Worm (Caenorhabditis elegans) whole organism, late embryonic: ENCODE results near the gene Y46G5A.47.

Experiments used
- T23F11.4 ChIP-seq: fragments of 200-800 bp; sonication (Bioruptor generic); optimal IDR thresholded peaks from 2 replicates; lab custom pipeline; 2018; ENCODE audit warnings: mild to moderate bottlenecking, missing genetic modification characterization, missing compliant biosample characterization
- Y22D7AL.16 ChIP-seq: sonication (generic microtip); optimal IDR thresholded peaks from 2 replicates; lab custom pipeline; 2016; ENCODE audit warnings: missing genetic modification characterization, missing compliant biosample characterization
- ahr-1 ChIP-seq: sonication (generic microtip); optimal IDR thresholded peaks from 2 replicates; lab custom pipeline; 2016; ENCODE audit warnings: missing genetic modification characterization, missing compliant biosample characterization
- ama-1 ChIP-seq: fragments of 150-350 bp; optimal IDR thresholded peaks from 2 replicates; lab custom pipeline; 2014
- ceh-14 ChIP-seq: sonication (generic microtip); optimal IDR thresholded peaks from 2 replicates; lab custom pipeline; 2016; ENCODE audit warnings: missing genotype, missing genetic modification characterization, missing compliant biosample characterization
- ceh-2 ChIP-seq: sonication (generic microtip); optimal IDR thresholded peaks from 2 replicates; lab custom pipeline; 2016; ENCODE audit warnings: missing genotype, missing genetic modification characterization, missing compliant biosample characterization
- ceh-22 ChIP-seq: sonication (generic microtip); optimal IDR thresholded peaks from 2 replicates; lab custom pipeline; 2017; ENCODE audit warnings: missing biosample characterization, missing genetic modification characterization
- ceh-34 ChIP-seq: sonication (generic microtip); optimal IDR thresholded peaks from 2 replicates; lab custom pipeline; 2016; ENCODE audit warnings: mild to moderate bottlenecking, missing genetic modification characterization, missing compliant biosample characterization
- ceh-45 ChIP-seq: fragments of 200-800 bp; sonication (Bioruptor generic); IDR thresholded peaks from 2 replicates; pipeline ENCODE4 v1.3.6; 2022; ENCODE audit warnings: missing genetic modification reagents, missing genetic modification characterization, missing compliant biosample characterization
- ceh-48 ChIP-seq: sonication (generic microtip); optimal IDR thresholded peaks from 2 replicates; lab custom pipeline; 2016; ENCODE audit warnings: missing genetic modification characterization, inconsistent platforms, missing compliant biosample characterization
- ceh-6 ChIP-seq: fragments of 200-800 bp; sonication (Bioruptor generic); optimal IDR thresholded peaks from 2 replicates; lab custom pipeline; 2018; ENCODE audit warnings: mild to moderate bottlenecking, missing genetic modification characterization, missing compliant biosample characterization
- dve-1 ChIP-seq: sonication (generic microtip); optimal IDR thresholded peaks from 2 replicates; lab custom pipeline; 2017; ENCODE audit warnings: antibody characterized with exemption, mild to moderate bottlenecking, missing genetic modification characterization, missing compliant biosample characterization
- elt-4 ChIP-seq: sonication (generic microtip); optimal IDR thresholded peaks from 2 replicates; lab custom pipeline; 2016; ENCODE audit warnings: missing genetic modification characterization, missing compliant biosample characterization
- eyg-1 ChIP-seq: sonication (generic microtip); optimal IDR thresholded peaks from 2 replicates; lab custom pipeline; 2016; ENCODE audit warnings: missing genotype, missing genetic modification characterization, missing compliant biosample characterization
- gmeb-2 ChIP-seq: sonication (generic microtip); optimal IDR thresholded peaks from 2 replicates; lab custom pipeline; 2016; ENCODE audit warnings: missing genetic modification characterization, inconsistent platforms, missing compliant biosample characterization
- hlh-15 ChIP-seq: sonication (generic microtip); optimal IDR thresholded peaks from 2 replicates; lab custom pipeline; 2016; ENCODE audit warnings: missing genetic modification characterization, missing compliant biosample characterization
- hlh-30 ChIP-seq: sonication (generic microtip); optimal IDR thresholded peaks from 2 replicates; lab custom pipeline; 2017; ENCODE audit warnings: antibody characterized with exemption, missing genetic modification characterization, missing compliant biosample characterization; ENCODE audit not compliant: insufficient read depth
- hlh-6 ChIP-seq: sonication (generic microtip); optimal IDR thresholded peaks from 2 replicates; lab custom pipeline; 2016; ENCODE audit warnings: missing genotype, missing genetic modification characterization, missing compliant biosample characterization
- lim-6 ChIP-seq: sonication (generic microtip); optimal IDR thresholded peaks from 2 replicates; lab custom pipeline; 2016; ENCODE audit warnings: missing genetic modification characterization, missing compliant biosample characterization
- mec-3 ChIP-seq: sonication (generic microtip); optimal IDR thresholded peaks from 2 replicates; lab custom pipeline; 2016; ENCODE audit warnings: borderline replicate concordance, missing genetic modification characterization, missing compliant biosample characterization
- nfya-1 ChIP-seq: sonication (generic microtip); optimal IDR thresholded peaks from 2 replicates; lab custom pipeline; 2017; ENCODE audit warnings: missing genetic modification characterization, mild to moderate bottlenecking, missing compliant biosample characterization, antibody characterized with exemption, moderate library complexity
- nhr-11 ChIP-seq: fragments of 150-350 bp; optimal IDR thresholded peaks from 2 replicates; lab custom pipeline; 2014; ENCODE audit warnings: missing biosample characterization, missing genetic modification characterization
- npax-4 ChIP-seq: sonication (generic microtip); optimal IDR thresholded peaks from 2 replicates; lab custom pipeline; 2016; ENCODE audit warnings: missing genetic modification characterization, missing compliant biosample characterization
- pag-3 ChIP-seq: sonication (generic microtip); optimal IDR thresholded peaks from 2 replicates; lab custom pipeline; 2016; ENCODE audit warnings: missing compliant biosample characterization, missing genetic modification characterization, borderline replicate concordance
- pat-9 ChIP-seq: fragments of 200-800 bp; sonication (Bioruptor generic); optimal IDR thresholded peaks from 2 replicates; lab custom pipeline; 2018; ENCODE audit warnings: mild to moderate bottlenecking, missing genetic modification characterization, moderate library complexity, missing compliant biosample characterization
- pax-1 ChIP-seq: fragments of 150-350 bp; optimal IDR thresholded peaks from 2 replicates; lab custom pipeline; 2014; ENCODE audit warnings: missing biosample characterization, missing genetic modification characterization
- sdc-2 ChIP-seq: sonication (generic microtip); optimal IDR thresholded peaks from 2 replicates; lab custom pipeline; 2016; ENCODE audit warnings: missing genotype, missing genetic modification characterization, missing compliant biosample characterization
- sox-2 ChIP-seq: fragments of 200-800 bp; sonication (Bioruptor generic); IDR thresholded peaks from 2 replicates; pipeline ENCODE4 v1.3.6; 2022; ENCODE audit warnings: missing genetic modification reagents, missing genetic modification characterization, missing compliant biosample characterization
- sox-4 ChIP-seq: sonication (generic microtip); optimal IDR thresholded peaks from 2 replicates; lab custom pipeline; 2017; ENCODE audit warnings: mild to moderate bottlenecking, missing genetic modification characterization, inconsistent platforms, missing compliant biosample characterization
- syd-9 ChIP-seq: sonication (generic microtip); optimal IDR thresholded peaks from 2 replicates; lab custom pipeline; 2016; ENCODE audit warnings: mild to moderate bottlenecking, missing genetic modification characterization, moderate library complexity, missing compliant biosample characterization
- tbx-2 ChIP-seq: sonication (generic microtip); optimal IDR thresholded peaks from 2 replicates; lab custom pipeline; 2016; ENCODE audit warnings: missing genetic modification characterization, missing compliant biosample characterization
- ttx-3 ChIP-seq: sonication (generic microtip); optimal IDR thresholded peaks from 2 replicates; lab custom pipeline; 2016; ENCODE audit warnings: missing genetic modification reagents, missing genetic modification characterization, missing compliant biosample characterization
- unc-3 ChIP-seq, 2 experiments: fragments of 200-800 bp in 1 of 2; sonication (Bioruptor generic) in 1 of 2; sonication (generic microtip) in 1 of 2; conservative IDR thresholded peaks in 1 of 2; optimal IDR thresholded peaks in 1 of 2; 2 replicates each; pipeline versions ENCODE4 v1.3.6 to Lab custom; 2016 to 2022; ENCODE audit warnings: missing compliant biosample characterization in 2 of 2, missing genetic modification characterization in 2 of 2, missing genetic modification reagents in 1 of 2
- unc-86 ChIP-seq: sonication (generic microtip); optimal IDR thresholded peaks from 2 replicates; lab custom pipeline; 2016; ENCODE audit warnings: missing genetic modification characterization, missing compliant biosample characterization

Y46G5A.47 gene

DNA sequence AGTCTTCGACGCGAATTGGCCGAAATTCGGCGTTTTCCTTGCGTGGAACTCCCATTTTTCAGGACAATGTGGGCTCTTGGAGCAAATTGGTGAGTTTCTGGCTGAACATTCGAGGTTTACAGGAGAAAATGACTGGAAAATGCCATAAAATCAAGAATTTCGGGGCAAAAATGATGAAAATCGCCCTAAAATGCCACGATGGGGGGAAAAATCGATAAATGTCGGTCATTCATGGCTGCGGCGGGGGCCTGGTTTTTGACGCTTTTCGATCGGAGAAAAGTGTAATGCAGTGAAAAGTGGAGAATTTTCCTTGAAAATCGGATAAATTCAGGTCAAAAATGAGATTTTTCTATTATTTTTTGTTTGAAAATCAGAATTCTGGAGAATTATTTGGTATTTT lies at the start of gene Y46G5A.47, which contains the start of gene Y46G5A.18:
Gene Y46G5A.47, minus strand, starts transcription at position 146 of the 400 bp plus-strand sequence.
Gene Y46G5A.18, minus strand, starts transcription at position 101 of the 400 bp plus-strand sequence.
- no peak for TF ChIP-seq pat-9 (tag; lab: Kevin White, UChicago)
- peak; percentile 64 for TF ChIP-seq ceh-48 (tag; lab: Kevin White, UChicago)
- TF ChIP-seq, all 69 proteins: peak for 1

DNA sequence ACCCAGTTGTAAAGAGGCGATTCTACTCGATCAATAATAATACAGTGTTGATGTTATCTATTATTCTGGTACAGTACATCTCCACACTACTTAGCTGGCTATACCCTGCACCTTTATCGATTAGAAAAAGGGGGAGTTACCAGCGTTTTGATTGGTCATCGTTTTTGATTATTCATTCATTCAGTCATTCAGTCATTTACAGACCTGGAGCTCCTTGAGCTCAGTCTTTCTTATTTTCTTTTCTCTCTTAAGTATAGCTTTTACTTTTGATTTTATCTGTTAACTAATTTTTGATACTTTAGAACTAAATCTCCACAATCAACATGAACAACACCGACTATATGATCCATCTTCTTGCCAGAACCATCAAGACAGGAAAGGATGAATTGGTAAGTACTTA lies 45.0 kb upstream of the Y46G5A.47 start, which contains the start of gene Y46G5A.28:
Gene Y46G5A.28, plus strand, starts transcription at position 301 of the 400 bp plus-strand sequence.
- TF ChIP-seq hlh-6 (tag; lab: Kevin White, UChicago) (no peak), ceh-6 (GFP tag; lab: Kevin White, UChicago) (no peak), ceh-34 (no peak), nfya-1 (no peak), npax-4 (tag; lab: Kevin White, UChicago) (no peak), eyg-1 (tag; lab: Kevin White, UChicago) (no peak), T23F11.4 (no peak), pag-3 (tag; lab: Kevin White, UChicago) (no peak), sdc-2 (tag; lab: Kevin White, UChicago) (no peak), nhr-11 (tag; lab: Kevin White, UChicago) (no peak)

DNA sequence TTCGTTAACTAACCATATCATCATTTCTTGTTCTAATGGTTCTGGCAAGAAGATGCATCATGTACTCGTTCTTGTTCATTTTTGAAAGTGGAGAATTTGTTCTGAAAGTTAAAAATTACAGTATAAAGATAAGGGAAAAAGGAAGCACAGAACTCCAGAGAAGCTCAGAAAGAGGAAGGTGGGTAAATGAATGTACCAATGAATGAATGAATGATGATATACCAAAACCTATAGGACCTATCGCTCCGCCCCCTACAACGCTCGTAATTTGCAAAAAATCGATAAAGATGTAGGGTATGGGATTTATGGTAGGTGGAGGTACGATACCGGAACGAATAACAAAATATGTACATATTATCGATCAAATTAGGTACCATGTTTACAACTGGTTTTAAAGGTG lies 42.6 kb upstream of the Y46G5A.47 start, which contains the start of gene pes-10:
Gene pes-10, minus strand, starts transcription at position 101 of the 400 bp plus-strand sequence.
- TF ChIP-seq npax-4 (tag; lab: Kevin White, UChicago), result no peak
- no peak for TF ChIP-seq syd-9
- no peak for TF ChIP-seq ama-1 (lab: Kevin White, UChicago)
- no peak for TF ChIP-seq ceh-2 (tag; lab: Kevin White, UChicago)
- no peak for TF ChIP-seq sox-4 (tag; lab: Kevin White, UChicago)
- no peak for TF ChIP-seq mec-3 (tag; lab: Kevin White, UChicago)
- TF ChIP-seq ceh-45 (GFP tag; lab: Robert Waterston, UW), result no peak
- TF ChIP-seq Y22D7AL.16, result no peak
- TF ChIP-seq ceh-22 (tag; lab: Kevin White, UChicago), result no peak
- TF ChIP-seq sox-2 (GFP tag; lab: Robert Waterston, UW), result no peak
- no peak for TF ChIP-seq ceh-6 (GFP tag; lab: Kevin White, UChicago)
- no peak for TF ChIP-seq sdc-2 (tag; lab: Kevin White, UChicago)
- TF ChIP-seq lim-6 (tag; lab: Kevin White, UChicago), result no peak
- no peak for TF ChIP-seq ceh-34
- no peak for TF ChIP-seq ceh-48 (tag; lab: Kevin White, UChicago)
- TF ChIP-seq hlh-15 (tag; lab: Kevin White, UChicago), result no peak
- TF ChIP-seq ahr-1, result no peak
- TF ChIP-seq hlh-30 (tag; lab: Kevin White, UChicago), result no peak

DNA sequence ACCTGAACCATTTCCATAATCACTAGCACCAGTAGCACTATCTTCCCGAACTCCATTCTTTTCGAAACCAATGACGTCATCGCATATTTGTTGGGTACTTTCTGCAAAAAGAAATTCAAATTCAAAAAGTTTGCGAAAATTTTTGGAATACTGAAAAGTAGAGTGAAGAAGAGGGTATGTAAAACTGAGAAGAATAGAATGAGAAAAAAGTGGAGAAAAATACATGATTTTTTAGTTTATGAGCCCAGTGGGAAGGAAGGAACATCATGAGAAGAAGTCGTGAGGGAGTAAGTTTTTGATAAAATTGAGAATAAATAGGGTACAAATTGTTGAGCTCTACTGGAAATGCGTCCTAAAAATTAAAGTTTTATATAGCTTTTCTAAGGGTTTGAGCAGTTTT lies 35.0 kb upstream of the Y46G5A.47 start, which contains the start of gene lgc-35:
Gene lgc-35, minus strand, starts transcription at position 101 of the 400 bp plus-strand sequence.
- no peak for TF ChIP-seq sox-4 (tag; lab: Kevin White, UChicago)
- no peak for TF ChIP-seq dve-1
- TF ChIP-seq elt-4 (tag; lab: Kevin White, UChicago), result no peak
- no peak for TF ChIP-seq mec-3 (tag; lab: Kevin White, UChicago)
- TF ChIP-seq sox-2 (GFP tag; lab: Robert Waterston, UW), result no peak
- TF ChIP-seq, all 69 proteins: peak for 0

DNA sequence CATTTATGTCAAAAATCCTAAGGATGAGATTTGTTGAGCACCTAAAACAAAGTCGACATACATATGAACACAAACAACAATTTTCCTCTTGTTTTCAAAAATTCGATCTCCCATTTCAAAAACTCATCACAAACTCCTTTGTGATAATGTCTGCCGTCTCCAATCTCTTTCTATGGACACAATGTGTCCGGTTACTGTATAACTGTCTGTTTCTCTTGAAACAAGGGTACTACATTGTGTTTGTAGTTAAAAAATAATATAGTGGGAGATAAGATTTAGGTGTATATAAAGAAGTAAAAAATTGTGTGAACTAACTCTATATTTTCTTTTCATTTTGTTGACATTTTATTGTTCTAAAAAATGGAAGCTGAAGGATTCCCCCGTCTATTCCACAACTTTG lies 25.2 kb upstream of the Y46G5A.47 start, which contains the start of gene bcmo-1:
Gene bcmo-1, plus strand, starts transcription at position 330 of the 400 bp plus-strand sequence.
- no peak for TF ChIP-seq ceh-48 (tag; lab: Kevin White, UChicago)
- TF ChIP-seq unc-86 (tag; lab: Kevin White, UChicago), result no peak
- no peak for TF ChIP-seq ceh-14 (tag; lab: Kevin White, UChicago)
- no peak for TF ChIP-seq unc-3 (GFP tag; conservative IDR thresholded peaks at IDR 0.05; lab: Robert Waterston, UW)
- TF ChIP-seq unc-3 (tag; optimal IDR thresholded peaks at IDR 0.05; lab: Kevin White, UChicago), result no peak
- no peak for TF ChIP-seq pax-1 (tag; lab: Kevin White, UChicago)
- no peak for TF ChIP-seq gmeb-2 (tag; lab: Kevin White, UChicago)
- no peak for TF ChIP-seq hlh-30 (tag; lab: Kevin White, UChicago)
- TF ChIP-seq ttx-3 (tag; lab: Kevin White, UChicago), result no peak
- no peak for TF ChIP-seq mec-3 (tag; lab: Kevin White, UChicago)
- TF ChIP-seq tbx-2 (tag; lab: Kevin White, UChicago), result no peak
